Worm (Caenorhabditis elegans) whole organism, early embryonic: Measurements from ENCODE around the gene B0024.4.

Experiments used
- B0310.2 ChIP-seq: sonication (generic microtip); optimal IDR thresholded peaks from 2 replicates; lab custom pipeline; 2016; ENCODE audit warnings: mild to moderate bottlenecking, missing genetic modification characterization, missing compliant biosample characterization
- F13C5.2 ChIP-seq: sonication (generic microtip); optimal IDR thresholded peaks from 2 replicates; lab custom pipeline; 2017; ENCODE audit warnings: mild to moderate bottlenecking, missing genetic modification characterization, inconsistent platforms, missing compliant biosample characterization
- aly-1 ChIP-seq: sonication (generic microtip); optimal IDR thresholded peaks from 2 replicates; lab custom pipeline; 2016; ENCODE audit warnings: missing genetic modification characterization, missing compliant biosample characterization
- ama-1 ChIP-seq: fragments of 150-350 bp; optimal IDR thresholded peaks from 2 replicates; lab custom pipeline; 2014
- ceh-13 ChIP-seq: fragments of 200-800 bp; sonication (Bioruptor generic); optimal IDR thresholded peaks from 2 replicates; lab custom pipeline; 2018; ENCODE audit warnings: mild to moderate bottlenecking, missing genetic modification characterization, missing compliant biosample characterization
- ceh-36 ChIP-seq: sonication (generic microtip); optimal IDR thresholded peaks from 2 replicates; lab custom pipeline; 2016; ENCODE audit warnings: missing genetic modification characterization, inconsistent platforms, missing compliant biosample characterization
- ets-7 ChIP-seq: sonication (generic microtip); optimal IDR thresholded peaks from 2 replicates; lab custom pipeline; 2016; ENCODE audit warnings: missing genotype, missing genetic modification characterization, missing compliant biosample characterization
- flt-1 ChIP-seq: fragments of 200-800 bp; sonication (Bioruptor generic); IDR thresholded peaks from 2 replicates; pipeline ENCODE4 v1.3.6; 2022; ENCODE audit warnings: missing genetic modification characterization, missing compliant biosample characterization
- hmbx-1 ChIP-seq: sonication (generic microtip); optimal IDR thresholded peaks from 2 replicates; lab custom pipeline; 2016; ENCODE audit warnings: mild to moderate bottlenecking, missing genetic modification characterization, missing compliant biosample characterization
- hmg-4 ChIP-seq: fragments of 200-800 bp; sonication (Bioruptor generic); optimal IDR thresholded peaks from 2 replicates; lab custom pipeline; 2018; ENCODE audit warnings: mild to moderate bottlenecking, missing genetic modification characterization, missing compliant biosample characterization
- hnd-1 ChIP-seq: sonication (generic microtip); optimal IDR thresholded peaks from 2 replicates; lab custom pipeline; 2016; ENCODE audit warnings: missing genetic modification characterization, missing compliant biosample characterization
- pes-1 ChIP-seq: fragments of 200-800 bp; sonication (Bioruptor generic); IDR thresholded peaks from 2 replicates; pipeline ENCODE4 v1.3.6; 2022; ENCODE audit warnings: missing genetic modification reagents, missing genetic modification characterization, missing compliant biosample characterization
- scrt-1 ChIP-seq: fragments of 200-800 bp; sonication (Bioruptor generic); IDR thresholded peaks from 2 replicates; pipeline ENCODE4 v1.3.6; 2022; ENCODE audit warnings: missing genetic modification characterization, missing compliant biosample characterization
- sea-1 ChIP-seq: fragments of 200-800 bp; sonication (Bioruptor generic); conservative IDR thresholded peaks from 2 replicates; pipeline ENCODE4 v1.3.6; 2022; ENCODE audit warnings: missing genetic modification characterization, missing compliant biosample characterization
- tbx-11 ChIP-seq: fragments of 200-800 bp; sonication (Bioruptor generic); IDR thresholded peaks from 2 replicates; pipeline ENCODE4 v1.3.6; 2022; ENCODE audit warnings: missing genetic modification characterization, missing compliant biosample characterization
- tbx-37 ChIP-seq: fragments of 200-800 bp; sonication (Bioruptor generic); conservative IDR thresholded peaks from 2 replicates; pipeline ENCODE4 v1.3.6; 2022; ENCODE audit warnings: missing genetic modification reagents, missing genetic modification characterization, missing compliant biosample characterization
- tra-4 ChIP-seq: sonication (generic microtip); optimal IDR thresholded peaks from 2 replicates; lab custom pipeline; 2017; ENCODE audit warnings: missing genetic modification characterization, missing compliant biosample characterization

Gene B0024.4

ce11 chrV:10291848-10292247, 5.4 kb upstream of the B0024.4 start:
- TF ChIP-seq sea-1 (GFP tag; lab: Robert Waterston, UW) (no peak), tra-4 (no peak), ceh-13 (no peak), scrt-1 (GFP tag; lab: Robert Waterston, UW) (no peak), tbx-37 (GFP tag; lab: Robert Waterston, UW) (no peak), tbx-11 (GFP tag; lab: Robert Waterston, UW) (no peak), hmg-4 (GFP tag; lab: Kevin White, UChicago) (no peak), ama-1 (no peak), ets-7 (no peak), F13C5.2 (tag; lab: Kevin White, UChicago) (no peak), ceh-36 (tag; lab: Kevin White, UChicago) (no peak), hnd-1 (tag; lab: Kevin White, UChicago) (no peak), B0310.2 (tag; lab: Kevin White, UChicago) (no peak), hmbx-1 (no peak), aly-1 (no peak), flt-1 (GFP tag; lab: Robert Waterston, UW) (no peak)

- TF ChIP-seq ets-7 (no peak), tbx-37 (GFP tag; lab: Robert Waterston, UW) (no peak), hmg-4 (GFP tag; lab: Kevin White, UChicago) (no peak), tra-4 (no peak), scrt-1 (GFP tag; lab: Robert Waterston, UW) (no peak), B0310.2 (tag; lab: Kevin White, UChicago) (no peak), tbx-11 (GFP tag; lab: Robert Waterston, UW) (no peak), F13C5.2 (tag; lab: Kevin White, UChicago) (no peak), ama-1 (no peak), hmbx-1 (no peak), ceh-13 (no peak), sea-1 (GFP tag; lab: Robert Waterston, UW) (no peak), aly-1 (no peak), ceh-36 (tag; lab: Kevin White, UChicago) (no peak), hnd-1 (tag; lab: Kevin White, UChicago) (no peak), flt-1 (GFP tag; lab: Robert Waterston, UW) (no peak), pes-1 (GFP tag; lab: Robert Waterston, UW) (no peak)
These were observed 4.3 kb upstream of the B0024.4 start, which contains the start of gene col-149 for ce11 chrV:10292819-10293357. col-149 (minus strand) TSS chrV:10292869.

ce11 chrV:10294549-10294948, 2.6 kb upstream of the B0024.4 start, which contains the start of gene col-150:
col-150 (minus strand) TSS chrV:10294649.
- TF ChIP-seq tbx-37 (GFP tag; lab: Robert Waterston, UW): no peak
- TF ChIP-seq sea-1 (GFP tag; lab: Robert Waterston, UW): no peak
- TF ChIP-seq flt-1 (GFP tag; lab: Robert Waterston, UW): no peak
- no peak for TF ChIP-seq pes-1 (GFP tag; lab: Robert Waterston, UW)
- no peak for TF ChIP-seq ceh-36 (tag; lab: Kevin White, UChicago)
- no peak for TF ChIP-seq tra-4
- no peak for TF ChIP-seq ets-7
- no peak for TF ChIP-seq B0310.2 (tag; lab: Kevin White, UChicago)
- no peak for TF ChIP-seq tbx-11 (GFP tag; lab: Robert Waterston, UW)
- no peak for TF ChIP-seq F13C5.2 (tag; lab: Kevin White, UChicago)
- TF ChIP-seq hnd-1 (tag; lab: Kevin White, UChicago): no peak
- no peak for TF ChIP-seq ama-1
- no peak for TF ChIP-seq ceh-13
- TF ChIP-seq aly-1: no peak
- TF ChIP-seq hmbx-1: no peak
- TF ChIP-seq hmg-4 (GFP tag; lab: Kevin White, UChicago): no peak
- no peak for TF ChIP-seq scrt-1 (GFP tag; lab: Robert Waterston, UW)

- TF ChIP-seq tra-4 (no peak), F13C5.2 (tag; lab: Kevin White, UChicago) (no peak)
These were observed 10.1 kb downstream of the B0024.4 start, which contains the start of gene che-12 for ce11 chrV:10307283-10307682. che-12 (minus strand) TSS chrV:10307383.

ce11 chrV:10313953-10314352, 16.8 kb downstream of the B0024.4 start, which contains the start of gene gcy-6:
gcy-6 (minus strand) TSS chrV:10314053.
- no peak for TF ChIP-seq tbx-37 (GFP tag; lab: Robert Waterston, UW)
- TF ChIP-seq flt-1 (GFP tag; lab: Robert Waterston, UW): no peak
- TF ChIP-seq hmbx-1: no peak
- no peak for TF ChIP-seq hmg-4 (GFP tag; lab: Kevin White, UChicago)
- no peak for TF ChIP-seq tbx-11 (GFP tag; lab: Robert Waterston, UW)
- TF ChIP-seq aly-1: no peak
- no peak for TF ChIP-seq tra-4
- TF ChIP-seq ceh-13: no peak

- TF ChIP-seq B0310.2 (tag; lab: Kevin White, UChicago): no peak
- TF ChIP-seq flt-1 (GFP tag; lab: Robert Waterston, UW): no peak
- no peak for TF ChIP-seq sea-1 (GFP tag; lab: Robert Waterston, UW)
- TF ChIP-seq F13C5.2 (tag; lab: Kevin White, UChicago): no peak
- no peak for TF ChIP-seq hmg-4 (GFP tag; lab: Kevin White, UChicago)
- no peak for TF ChIP-seq ceh-36 (tag; lab: Kevin White, UChicago)
- no peak for TF ChIP-seq tra-4
- no peak for TF ChIP-seq ama-1
- TF ChIP-seq ets-7: no peak
- no peak for TF ChIP-seq tbx-37 (GFP tag; lab: Robert Waterston, UW)
- no peak for TF ChIP-seq hnd-1 (tag; lab: Kevin White, UChicago)
- no peak for TF ChIP-seq hmbx-1
These were observed 17.2 kb downstream of the B0024.4 start, which contains the start of gene trx-2 for ce11 chrV:10314371-10314770. trx-2 (plus strand) TSS chrV:10314671.

- TF ChIP-seq tbx-11 (GFP tag; lab: Robert Waterston, UW): no peak
- no peak for TF ChIP-seq scrt-1 (GFP tag; lab: Robert Waterston, UW)
These were observed 20.1 kb downstream of the B0024.4 start, which contains the start of gene asps-1 for ce11 chrV:10317294-10317693. asps-1 (minus strand) TSS chrV:10317394.

- TF ChIP-seq pes-1 (GFP tag; lab: Robert Waterston, UW) (no peak), sea-1 (GFP tag; lab: Robert Waterston, UW) (no peak), ets-7 (no peak), B0310.2 (tag; lab: Kevin White, UChicago) (no peak), hnd-1 (tag; lab: Kevin White, UChicago) (no peak), aly-1 (no peak), tbx-37 (GFP tag; lab: Robert Waterston, UW) (no peak), flt-1 (GFP tag; lab: Robert Waterston, UW) (no peak), ceh-13 (no peak), ama-1 (no peak), ceh-36 (tag; lab: Kevin White, UChicago) (no peak), hmg-4 (GFP tag; lab: Kevin White, UChicago) (no peak)
These were observed 22.2 kb downstream of the B0024.4 start, which contains the start of gene B0024.11 for ce11 chrV:10319434-10319833. B0024.11 (minus strand) TSS chrV:10319534.
